Fruit fly (Drosophila melanogaster) whole organism, embryonic: ENCODE results near the gene CG7203.
A peak's percentile ranks its signal among the peaks of the same experiment; 100 is the strongest.

ENCODE experiments used
- Antp ChIP-seq: fragments of 200-800 bp; sonication (Bioruptor generic); optimal IDR thresholded peaks from 3 replicates; lab custom pipeline; 2016; ENCODE audit warnings: missing biosample characterization, missing genetic modification characterization
- Atf6 ChIP-seq: fragments of 200-800 bp; sonication (Bioruptor generic); IDR thresholded peaks from 2 replicates; pipeline ENCODE4 v1.3.6; 2022; ENCODE audit warnings: missing biosample characterization, missing genetic modification characterization
- Blimp-1 ChIP-seq: fragments of 200-800 bp; sonication (Bioruptor generic); optimal IDR thresholded peaks from 3 replicates; lab custom pipeline; 2018; ENCODE audit warnings: missing biosample characterization, missing genetic modification characterization, mild to moderate bottlenecking, moderate library complexity, missing genetic modification reagents
- CG10979 ChIP-seq: fragments of 200-800 bp; sonication (Bioruptor generic); optimal IDR thresholded peaks from 2 replicates; lab custom pipeline; 2018; ENCODE audit warnings: missing biosample characterization, mild to moderate bottlenecking, missing genetic modification characterization, moderate library complexity
- CG13287 ChIP-seq: fragments of 200-800 bp; sonication (Bioruptor generic); IDR thresholded peaks from 2 replicates; pipeline ENCODE4 v1.3.6; 2022; ENCODE audit warnings: missing biosample characterization, missing genetic modification characterization; ENCODE audit not compliant: partially characterized antibody
- CG14860 ChIP-seq: fragments of 200-800 bp; sonication (Bioruptor generic); IDR thresholded peaks from 3 replicates; pipeline ENCODE4 v1.3.6; 2022; ENCODE audit warnings: missing biosample characterization, missing genetic modification characterization; ENCODE audit not compliant: partially characterized antibody
- CG1647 ChIP-seq: fragments of 200-800 bp; sonication (Bioruptor generic); optimal IDR thresholded peaks from 3 replicates; lab custom pipeline; 2016; ENCODE audit warnings: missing biosample characterization, missing genetic modification characterization
- CG30020 ChIP-seq: fragments of 200-800 bp; optimal IDR thresholded peaks from 2 replicates; lab custom pipeline; 2019; ENCODE audit warnings: missing biosample characterization, mild to moderate bottlenecking, missing genetic modification characterization, moderate library complexity
- CG31441 ChIP-seq: fragments of 200-800 bp; sonication (Bioruptor generic); IDR thresholded peaks from 2 replicates; pipeline ENCODE4 v1.3.6; 2022; ENCODE audit warnings: missing biosample characterization, missing genetic modification characterization
- CG34376 ChIP-seq: fragments of 200-800 bp; sonication (Bioruptor generic); optimal IDR thresholded peaks from 2 replicates; lab custom pipeline; 2018; ENCODE audit warnings: missing biosample characterization, mild to moderate bottlenecking, missing genetic modification characterization
- CG34422 ChIP-seq: fragments of 200-800 bp; sonication (Bioruptor generic); IDR thresholded peaks from 3 replicates; pipeline ENCODE4 v1.3.6; 2022; ENCODE audit warnings: missing biosample characterization, missing genetic modification characterization
- CG5953 ChIP-seq: fragments of 200-800 bp; sonication (Bioruptor generic); IDR thresholded peaks from 2 replicates; pipeline ENCODE4 v1.3.6; 2022; ENCODE audit warnings: missing biosample characterization, missing genetic modification characterization
- CG7357 ChIP-seq: fragments of 200-800 bp; sonication (Bioruptor generic); IDR thresholded peaks from 3 replicates; pipeline ENCODE4 v1.3.6; 2022; ENCODE audit warnings: missing biosample characterization, missing genetic modification characterization
- CG7745 ChIP-seq: fragments of 200-800 bp; sonication (Bioruptor generic); optimal IDR thresholded peaks from 2 replicates; lab custom pipeline; 2018; ENCODE audit warnings: missing biosample characterization, mild to moderate bottlenecking, missing genetic modification characterization, moderate library complexity
- Dfd ChIP-seq, 2 experiments: fragments of >200 bp; optimal IDR thresholded peaks; 2 replicates each; lab custom pipeline; 2017; ENCODE audit warnings: missing biosample characterization in 2 of 2, missing genetic modification characterization in 2 of 2
- E2f1 ChIP-seq: fragments of 200-800 bp; sonication (Bioruptor generic); IDR thresholded peaks from 2 replicates; pipeline ENCODE4 v1.3.6; 2022; ENCODE audit warnings: missing biosample characterization, missing genetic modification characterization
- ERR ChIP-seq: fragments of 200-800 bp; sonication (Bioruptor generic); optimal IDR thresholded peaks from 2 replicates; lab custom pipeline; 2016; ENCODE audit warnings: missing biosample characterization, missing genetic modification characterization
- Eip74EF ChIP-seq, 2 experiments: fragments of 200-800 bp in 1 of 2; fragments of >200 bp in 1 of 2; sonication (Bioruptor generic) in 1 of 2; optimal IDR thresholded peaks; 2 replicates each; lab custom pipeline; 2017 to 2019; ENCODE audit warnings: missing biosample characterization in 2 of 2, missing genetic modification characterization in 2 of 2, mild to moderate bottlenecking in 1 of 2, moderate library complexity in 1 of 2
- GATAe ChIP-seq: fragments of 200-800 bp; sonication (Bioruptor generic); conservative IDR thresholded peaks from 2 replicates; pipeline ENCODE4 v1.3.6; 2022; ENCODE audit warnings: missing biosample characterization, missing genetic modification characterization
- H15 ChIP-seq: fragments of 200-800 bp; sonication (Bioruptor generic); IDR thresholded peaks from 3 replicates; pipeline ENCODE4 v1.3.6; 2022; ENCODE audit warnings: missing biosample characterization, missing genetic modification characterization
- Meics ChIP-seq: fragments of 200-800 bp; sonication (Bioruptor generic); optimal IDR thresholded peaks from 2 replicates; lab custom pipeline; 2017; ENCODE audit warnings: missing biosample characterization, mild to moderate bottlenecking, missing genetic modification characterization
- Poxn ChIP-seq: fragments of 200-800 bp; sonication (Bioruptor generic); IDR thresholded peaks from 2 replicates; pipeline ENCODE4 v1.3.6; 2022; ENCODE audit warnings: missing biosample characterization, missing genetic modification characterization
- Ssrp ChIP-seq: fragments of 200-800 bp; sonication (Bioruptor generic); optimal IDR thresholded peaks from 2 replicates; lab custom pipeline; 2018; ENCODE audit warnings: missing biosample characterization, mild to moderate bottlenecking, missing genetic modification characterization, moderate library complexity
- amos ChIP-seq: fragments of 200-800 bp; sonication (Bioruptor generic); IDR thresholded peaks from 2 replicates; pipeline ENCODE4 v1.3.6; 2022; ENCODE audit warnings: missing biosample characterization, missing genetic modification characterization; ENCODE audit not compliant: partially characterized antibody
- az2 ChIP-seq: fragments of 200-800 bp; sonication (Bioruptor generic); optimal IDR thresholded peaks from 3 replicates; lab custom pipeline; 2016; ENCODE audit warnings: missing biosample characterization, missing genetic modification characterization
- bbx ChIP-seq: fragments of 200-800 bp; sonication (Bioruptor generic); IDR thresholded peaks from 2 replicates; pipeline ENCODE4 v1.3.6; 2022; ENCODE audit warnings: missing biosample characterization, missing genetic modification characterization; ENCODE audit not compliant: partially characterized antibody
- bowl ChIP-seq: fragments of 200-800 bp; sonication (Bioruptor generic); IDR thresholded peaks from 2 replicates; pipeline ENCODE4 v1.3.6; 2022; ENCODE audit warnings: missing biosample characterization, missing genetic modification characterization
- ci ChIP-seq: fragments of 200-800 bp; sonication (Bioruptor generic); IDR thresholded peaks from 3 replicates; pipeline ENCODE4 v1.3.6; 2022; ENCODE audit warnings: missing biosample characterization, missing genetic modification characterization
- crol ChIP-seq: fragments of 200-800 bp; sonication (Bioruptor generic); IDR thresholded peaks from 2 replicates; pipeline ENCODE4 v1.3.6; 2022; ENCODE audit warnings: missing biosample characterization, missing genetic modification characterization
- en ChIP-seq: fragments of 200-800 bp; sonication (Bioruptor generic); optimal IDR thresholded peaks from 2 replicates; lab custom pipeline; 2016; ENCODE audit warnings: missing biosample characterization, missing genetic modification characterization
- fd102C ChIP-seq: fragments of 200-800 bp; sonication (Bioruptor generic); optimal IDR thresholded peaks from 2 replicates; lab custom pipeline; 2018; ENCODE audit warnings: missing biosample characterization, mild to moderate bottlenecking, missing genetic modification characterization, moderate library complexity
- gfzf ChIP-seq: fragments of 200-800 bp; sonication (Bioruptor generic); optimal IDR thresholded peaks from 2 replicates; lab custom pipeline; 2016; ENCODE audit warnings: missing biosample characterization, mild to moderate bottlenecking, missing genetic modification characterization, moderate library complexity
- gro ChIP-seq: fragments of 200-800 bp; sonication (Bioruptor generic); optimal IDR thresholded peaks from 2 replicates; lab custom pipeline; 2016; ENCODE audit warnings: missing biosample characterization, missing genetic modification characterization
- hbn ChIP-seq: fragments of 200-800 bp; sonication (Bioruptor generic); IDR thresholded peaks from 2 replicates; pipeline ENCODE4 v1.3.6; 2022; ENCODE audit warnings: missing biosample characterization, missing genetic modification characterization; ENCODE audit not compliant: partially characterized antibody
- ind ChIP-seq: fragments of 200-800 bp; sonication (Bioruptor generic); optimal IDR thresholded peaks from 3 replicates; lab custom pipeline; 2016; ENCODE audit warnings: missing biosample characterization, missing genetic modification characterization
- jigr1 ChIP-seq: fragments of 200-800 bp; sonication (Bioruptor generic); IDR thresholded peaks from 3 replicates; pipeline ENCODE4 v1.3.6; 2022; ENCODE audit warnings: missing biosample characterization, missing genetic modification characterization
- jing ChIP-seq: fragments of 200-800 bp; sonication (Bioruptor generic); optimal IDR thresholded peaks from 2 replicates; lab custom pipeline; 2018; ENCODE audit warnings: missing biosample characterization, mild to moderate bottlenecking, missing genetic modification characterization
- lab ChIP-seq: fragments of 200-800 bp; sonication (Bioruptor generic); optimal IDR thresholded peaks from 3 replicates; lab custom pipeline; 2017; ENCODE audit warnings: missing biosample characterization, missing genetic modification characterization, mild to moderate bottlenecking, moderate library complexity, missing genetic modification reagents
- lbe ChIP-seq: fragments of 200-800 bp; sonication (Bioruptor generic); optimal IDR thresholded peaks from 2 replicates; lab custom pipeline; 2016; ENCODE audit warnings: missing biosample characterization, mild to moderate bottlenecking, missing genetic modification characterization
- mirr ChIP-seq: fragments of 200-800 bp; sonication (Bioruptor generic); optimal IDR thresholded peaks from 3 replicates; lab custom pipeline; 2018; ENCODE audit warnings: missing biosample characterization, mild to moderate bottlenecking, missing genetic modification characterization
- nerfin-2 ChIP-seq: fragments of 200-800 bp; sonication (Bioruptor generic); IDR thresholded peaks from 2 replicates; pipeline ENCODE4 v1.3.6; 2022; ENCODE audit warnings: missing biosample characterization, missing genetic modification characterization; ENCODE audit not compliant: partially characterized antibody
- odd ChIP-seq: fragments of 200-800 bp; sonication (Bioruptor generic); optimal IDR thresholded peaks from 2 replicates; lab custom pipeline; 2017; ENCODE audit warnings: missing biosample characterization, mild to moderate bottlenecking, missing genetic modification characterization
- onecut ChIP-seq: fragments of 200-800 bp; sonication (Bioruptor generic); IDR thresholded peaks from 2 replicates; pipeline ENCODE4 v1.3.6; 2022; ENCODE audit warnings: missing biosample characterization, missing genetic modification characterization
- repo ChIP-seq: fragments of 200-800 bp; sonication (Bioruptor generic); optimal IDR thresholded peaks from 2 replicates; lab custom pipeline; 2016; ENCODE audit warnings: missing biosample characterization, missing genetic modification characterization
- ro ChIP-seq: fragments of 200-800 bp; sonication (Bioruptor generic); IDR thresholded peaks from 2 replicates; pipeline ENCODE4 v1.3.6; 2022; ENCODE audit warnings: missing biosample characterization, missing genetic modification characterization
- scrt ChIP-seq: fragments of 200-800 bp; sonication (Bioruptor generic); optimal IDR thresholded peaks from 2 replicates; lab custom pipeline; 2018; ENCODE audit warnings: missing biosample characterization, mild to moderate bottlenecking, missing genetic modification characterization, moderate library complexity
- sob ChIP-seq: fragments of 200-800 bp; sonication (Bioruptor generic); IDR thresholded peaks from 2 replicates; pipeline ENCODE4 v1.3.6; 2022; ENCODE audit warnings: missing biosample characterization, missing genetic modification characterization
- wor ChIP-seq: fragments of 200-800 bp; sonication (Bioruptor generic); IDR thresholded peaks from 2 replicates; pipeline ENCODE4 v1.3.6; 2022; ENCODE audit warnings: missing biosample characterization, missing genetic modification characterization
- zfh2 ChIP-seq: fragments of 200-800 bp; sonication (Bioruptor generic); optimal IDR thresholded peaks from 2 replicates; lab custom pipeline; 2016; ENCODE audit warnings: missing biosample characterization, missing genetic modification characterization

Gene CG7203

dm6 chr2L:7790448-7791355, 37.7 kb upstream of the CG7203 start, which contains the start of gene CG7149 (continued):
- TF ChIP-seq Ssrp (tag; lab: Kevin White, UChicago) (no peak), ro (no peak), hbn (GFP tag; lab: Robert Waterston, UW) (no peak), gro (no peak), CG34376 (GFP tag; lab: Kevin White, UChicago) (peak; percentile 95), CG30020 (tag; lab: Kevin White, UChicago) (no peak), Atf6 (GFP tag; lab: Robert Waterston, UW) (peak; percentile 52), CG13287 (no peak; the same call in 1 of the 2 replicates), CG34422 (peak; percentile 56; the same call in 2 of the 3 replicates), lab (GFP tag; lab: Kevin White, UChicago) (peak; percentile 46), CG1647 (GFP tag; lab: Kevin White, UChicago) (no peak), sob (GFP tag; lab: Robert Waterston, UW) (peak; percentile 23; the same call in 1 of the 2 replicates), onecut (GFP tag; lab: Robert Waterston, UW) (no peak), ERR (GFP tag; lab: Kevin White, UChicago) (no peak), Poxn (no peak), CG7357 (GFP tag; lab: Robert Waterston, UW) (no peak), fd102C (GFP tag; lab: Kevin White, UChicago) (no peak), Dfd (GFP tag; optimal IDR thresholded peaks at IDR 0.05; lab: Kevin White, UChicago) (no peak), CG5953 (GFP tag; lab: Robert Waterston, UW) (no peak), jing (no peak), wor (GFP tag; lab: Robert Waterston, UW) (no peak), zfh2 (no peak), nerfin-2 (GFP tag; lab: Robert Waterston, UW) (no peak), ci (GFP tag; lab: Robert Waterston, UW) (peak; percentile 66; the same call in 2 of the 3 replicates), bbx (peak; percentile 37; the same call in 1 of the 2 replicates), amos (peak; percentile 45; the same call in 1 of the 2 replicates), CG7745 (no peak), scrt (no peak), GATAe (GFP tag; lab: Robert Waterston, UW) (peak; percentile 66), Blimp-1 (no peak), H15 (GFP tag; lab: Robert Waterston, UW) (no peak), CG14860 (GFP tag; lab: Robert Waterston, UW) (no peak), az2 (GFP tag; lab: Kevin White, UChicago) (no peak), bowl (GFP tag; lab: Robert Waterston, UW) (no peak), Eip74EF (GFP tag; optimal IDR thresholded peaks at IDR 0.05; lab: Kevin White, UChicago) (no peak), lbe (GFP tag; lab: Kevin White, UChicago) (no peak), mirr (GFP tag; lab: Kevin White, UChicago) (peak; percentile 96), ind (GFP tag; lab: Kevin White, UChicago) (no peak), odd (GFP tag; lab: Kevin White, UChicago) (no peak), gfzf (GFP tag; lab: Kevin White, UChicago) (no peak), repo (GFP tag; lab: Kevin White, UChicago) (no peak), E2f1 (no peak), CG10979 (tag; lab: Kevin White, UChicago) (no peak), en (GFP tag; lab: Kevin White, UChicago) (no peak), CG31441 (GFP tag; lab: Robert Waterston, UW) (no peak), jigr1 (GFP tag; lab: Robert Waterston, UW) (no peak), crol (GFP tag; lab: Robert Waterston, UW) (no peak), Antp (GFP tag; lab: Kevin White, UChicago) (no peak), Meics (GFP tag; lab: Kevin White, UChicago) (peak; percentile 33)
